Worm (Caenorhabditis elegans): Measurements from ENCODE around the gene ZK355.3.

ce11 chrII:2884810-2885209, 42.6 kb downstream of the ZK355.3 start, which contains the start of gene pigw-1:
- TF ChIP-seq F13C5.2 (tag; optimal IDR thresholded peaks at IDR 0.05): no peak
- TF ChIP-seq hmbx-1 (tag; optimal IDR thresholded peaks at IDR 0.05): no peak
- no peak for TF ChIP-seq flt-1 (GFP tag; IDR thresholded peaks at IDR 0.05)

Measured in whole organism, early embryonic.